Fruit fly (Drosophila melanogaster) whole organism, embryonic: ENCODE measurements around the gene CG43345.

Experiments used
- Abd-B ChIP-seq: fragments of 200-800 bp; sonication (Bioruptor generic); optimal IDR thresholded peaks from 2 replicates; lab custom pipeline; 2018; ENCODE audit warnings: missing biosample characterization, mild to moderate bottlenecking, missing genetic modification characterization, moderate library complexity
- Ada2b ChIP-seq: fragments of 200-800 bp; sonication (Bioruptor generic); IDR thresholded peaks from 2 replicates; pipeline ENCODE4 v1.3.6; 2022; ENCODE audit warnings: missing biosample characterization, missing genetic modification characterization
- B-H2 ChIP-seq: fragments of 200-800 bp; sonication (Bioruptor generic); optimal IDR thresholded peaks from 2 replicates; lab custom pipeline; 2018; ENCODE audit warnings: missing biosample characterization, mild to moderate bottlenecking, missing genetic modification characterization
- CG10209 ChIP-seq: fragments of 200-800 bp; sonication (Bioruptor generic); optimal IDR thresholded peaks from 3 replicates; lab custom pipeline; 2017; ENCODE audit warnings: missing biosample characterization, mild to moderate bottlenecking, missing genetic modification characterization, missing genetic modification reagents
- CG10654 ChIP-seq: fragments of 200-800 bp; sonication (Bioruptor generic); optimal IDR thresholded peaks from 2 replicates; lab custom pipeline; 2016; ENCODE audit warnings: missing biosample characterization, missing genetic modification characterization
- CG11723 ChIP-seq: fragments of 200-800 bp; sonication (Bioruptor generic); optimal IDR thresholded peaks from 2 replicates; lab custom pipeline; 2017; ENCODE audit warnings: missing biosample characterization, mild to moderate bottlenecking, missing genetic modification characterization
- CG12155 ChIP-seq: fragments of 200-800 bp; sonication (Bioruptor generic); optimal IDR thresholded peaks from 3 replicates; lab custom pipeline; 2016; ENCODE audit warnings: missing biosample characterization, missing genetic modification characterization
- CG14014 ChIP-seq: fragments of 200-800 bp; sonication (Bioruptor generic); IDR thresholded peaks from 2 replicates; pipeline ENCODE4 v1.3.6; 2022; ENCODE audit warnings: missing biosample characterization, missing genetic modification characterization
- CG17328 ChIP-seq: fragments of 200-800 bp; sonication (Bioruptor generic); IDR thresholded peaks from 2 replicates; pipeline ENCODE4 v1.3.6; 2022; ENCODE audit warnings: missing biosample characterization, missing genetic modification characterization
- CG17361 ChIP-seq: fragments of 200-800 bp; sonication (Bioruptor generic); IDR thresholded peaks from 3 replicates; pipeline ENCODE4 v1.3.6; 2022; ENCODE audit warnings: missing biosample characterization, missing genetic modification characterization
- CG1792 ChIP-seq: fragments of 200-800 bp; sonication (Bioruptor generic); optimal IDR thresholded peaks from 2 replicates; lab custom pipeline; 2016; ENCODE audit warnings: missing biosample characterization, missing genetic modification characterization
- CG18262 ChIP-seq: fragments of 200-800 bp; optimal IDR thresholded peaks from 3 replicates; lab custom pipeline; 2019; ENCODE audit warnings: missing biosample characterization, mild to moderate bottlenecking, missing genetic modification characterization, moderate library complexity
- CG18599 ChIP-seq: fragments of 200-800 bp; sonication (Bioruptor generic); optimal IDR thresholded peaks from 3 replicates; lab custom pipeline; 2017; ENCODE audit warnings: missing biosample characterization, missing genetic modification characterization, mild to moderate bottlenecking, moderate library complexity, missing genetic modification reagents
- CG30403 ChIP-seq: fragments of 200-800 bp; sonication (Bioruptor generic); optimal IDR thresholded peaks from 3 replicates; lab custom pipeline; 2016; ENCODE audit warnings: missing biosample characterization, missing genetic modification characterization
- CG6813 ChIP-seq: fragments of 200-800 bp; sonication (Bioruptor generic); optimal IDR thresholded peaks from 2 replicates; lab custom pipeline; 2017; ENCODE audit warnings: missing biosample characterization, missing genetic modification characterization, mild to moderate bottlenecking, moderate library complexity, missing genetic modification reagents
- CG7839 ChIP-seq: fragments of 200-800 bp; sonication (Bioruptor generic); optimal IDR thresholded peaks from 3 replicates; lab custom pipeline; 2018; ENCODE audit warnings: missing biosample characterization, mild to moderate bottlenecking, missing genetic modification characterization, moderate library complexity
- CG7928 ChIP-seq: fragments of 200-800 bp; sonication (Bioruptor generic); optimal IDR thresholded peaks from 2 replicates; lab custom pipeline; 2017; ENCODE audit warnings: missing biosample characterization, mild to moderate bottlenecking, missing genetic modification characterization
- Chrac-16 ChIP-seq: fragments of 200-800 bp; sonication (Bioruptor generic); optimal IDR thresholded peaks from 3 replicates; lab custom pipeline; 2016; ENCODE audit warnings: missing biosample characterization, missing genetic modification characterization
- CkIIα-i1 ChIP-seq: fragments of 200-800 bp; sonication (Bioruptor generic); IDR thresholded peaks from 2 replicates; pipeline ENCODE4 v1.3.6; 2022; ENCODE audit warnings: missing biosample characterization, missing genetic modification characterization
- Dek ChIP-seq: fragments of 200-800 bp; sonication (Bioruptor generic); optimal IDR thresholded peaks from 3 replicates; lab custom pipeline; 2019; ENCODE audit warnings: missing biosample characterization, mild to moderate bottlenecking, missing genetic modification characterization, moderate library complexity
- Dref ChIP-seq: fragments of 200-800 bp; sonication (Bioruptor generic); IDR thresholded peaks from 2 replicates; pipeline ENCODE4 v1.3.6; 2022; ENCODE audit warnings: missing biosample characterization, missing genetic modification characterization
- Hey ChIP-seq: fragments of 200-800 bp; sonication (Bioruptor generic); optimal IDR thresholded peaks from 3 replicates; lab custom pipeline; 2018; ENCODE audit warnings: missing biosample characterization, mild to moderate bottlenecking, missing genetic modification characterization
- Hr3 ChIP-seq: fragments of 200-800 bp; sonication (Bioruptor generic); optimal IDR thresholded peaks from 3 replicates; lab custom pipeline; 2016; ENCODE audit warnings: missing biosample characterization, missing genetic modification characterization
- Hr78 ChIP-seq, 2 experiments: fragments of 200-800 bp in 1 of 2; fragments of >200 bp in 1 of 2; sonication (Bioruptor generic) in 1 of 2; optimal IDR thresholded peaks; 2 replicates each; lab custom pipeline; 2017 to 2019; ENCODE audit warnings: missing biosample characterization in 2 of 2, missing genetic modification characterization in 2 of 2, mild to moderate bottlenecking in 1 of 2, moderate library complexity in 1 of 2
- Lim3 ChIP-seq: fragments of 200-800 bp; sonication (Bioruptor generic); IDR thresholded peaks from 2 replicates; pipeline ENCODE4 v1.3.6; 2022; ENCODE audit warnings: missing biosample characterization, missing genetic modification characterization
- NK7.1 ChIP-seq: fragments of 200-800 bp; sonication (Bioruptor generic); optimal IDR thresholded peaks from 3 replicates; lab custom pipeline; 2016; ENCODE audit warnings: missing biosample characterization, missing genetic modification characterization
- Nf-YC ChIP-seq: fragments of 200-800 bp; optimal IDR thresholded peaks from 3 replicates; lab custom pipeline; 2019; ENCODE audit warnings: missing biosample characterization, mild to moderate bottlenecking, missing genetic modification characterization, moderate library complexity
- Pdp1 ChIP-seq, 2 experiments: fragments of 200-800 bp; sonication (Bioruptor generic); optimal IDR thresholded peaks; 3 replicates each; lab custom pipeline; 2016; ENCODE audit warnings: missing biosample characterization in 2 of 2, missing genetic modification characterization in 2 of 2, mild to moderate bottlenecking in 1 of 2, moderate library complexity in 1 of 2
- Poxn ChIP-seq: fragments of 200-800 bp; sonication (Bioruptor generic); IDR thresholded peaks from 2 replicates; pipeline ENCODE4 v1.3.6; 2022; ENCODE audit warnings: missing biosample characterization, missing genetic modification characterization
- Vsx1 ChIP-seq: fragments of 200-800 bp; sonication (Bioruptor generic); optimal IDR thresholded peaks from 2 replicates; lab custom pipeline; 2017; ENCODE audit warnings: missing biosample characterization, mild to moderate bottlenecking, missing genetic modification characterization, missing genetic modification reagents
- YL-1 ChIP-seq: fragments of 200-800 bp; sonication (Bioruptor generic); optimal IDR thresholded peaks from 3 replicates; lab custom pipeline; 2017; ENCODE audit warnings: missing biosample characterization, mild to moderate bottlenecking, missing genetic modification characterization
- ac ChIP-seq: fragments of 200-800 bp; sonication (Bioruptor generic); optimal IDR thresholded peaks from 3 replicates; lab custom pipeline; 2017; ENCODE audit warnings: missing biosample characterization, mild to moderate bottlenecking, missing genetic modification characterization
- bsh ChIP-seq, 2 experiments: fragments of 200-800 bp; sonication (Bioruptor generic); optimal IDR thresholded peaks; 2 replicates each; lab custom pipeline; 2017 to 2018; ENCODE audit warnings: mild to moderate bottlenecking in 2 of 2, missing biosample characterization in 2 of 2, missing genetic modification characterization in 2 of 2, moderate library complexity in 1 of 2
- btn ChIP-seq: fragments of 200-800 bp; sonication (Bioruptor generic); optimal IDR thresholded peaks from 2 replicates; lab custom pipeline; 2016; ENCODE audit warnings: missing biosample characterization, missing genetic modification characterization
- cg ChIP-seq: fragments of 200-800 bp; sonication (Bioruptor generic); optimal IDR thresholded peaks from 3 replicates; lab custom pipeline; 2019; ENCODE audit warnings: missing biosample characterization, mild to moderate bottlenecking, missing genetic modification characterization, moderate library complexity
- chinmo ChIP-seq: fragments of 200-800 bp; sonication (Bioruptor generic); IDR thresholded peaks from 4 replicates; pipeline ENCODE4 v1.3.6; 2022; ENCODE audit warnings: missing biosample characterization, missing genetic modification characterization; ENCODE audit not compliant: partially characterized antibody
- ci ChIP-seq: fragments of 200-800 bp; sonication (Bioruptor generic); IDR thresholded peaks from 3 replicates; pipeline ENCODE4 v1.3.6; 2022; ENCODE audit warnings: missing biosample characterization, missing genetic modification characterization
- corto ChIP-seq: fragments of 200-800 bp; sonication (Bioruptor generic); optimal IDR thresholded peaks from 2 replicates; lab custom pipeline; 2016; ENCODE audit warnings: missing biosample characterization, mild to moderate bottlenecking, missing genetic modification characterization, moderate library complexity
- crol ChIP-seq: fragments of 200-800 bp; sonication (Bioruptor generic); IDR thresholded peaks from 2 replicates; pipeline ENCODE4 v1.3.6; 2022; ENCODE audit warnings: missing biosample characterization, missing genetic modification characterization
- da ChIP-seq: fragments of 200-800 bp; sonication (Bioruptor generic); optimal IDR thresholded peaks from 2 replicates; lab custom pipeline; 2016; ENCODE audit warnings: missing biosample characterization, missing genetic modification characterization
- dm ChIP-seq: fragments of 200-800 bp; sonication (Bioruptor generic); optimal IDR thresholded peaks from 3 replicates; lab custom pipeline; 2016; ENCODE audit warnings: missing biosample characterization, missing genetic modification characterization
- esg ChIP-seq: fragments of 200-800 bp; sonication (Bioruptor generic); conservative IDR thresholded peaks from 2 replicates; pipeline ENCODE4 v1.3.6; 2022; ENCODE audit warnings: missing biosample characterization, missing genetic modification characterization
- hbn ChIP-seq: fragments of 200-800 bp; sonication (Bioruptor generic); IDR thresholded peaks from 2 replicates; pipeline ENCODE4 v1.3.6; 2022; ENCODE audit warnings: missing biosample characterization, missing genetic modification characterization; ENCODE audit not compliant: partially characterized antibody
- inv ChIP-seq: fragments of 200-800 bp; sonication (Bioruptor generic); IDR thresholded peaks from 2 replicates; pipeline ENCODE4 v1.3.6; 2022; ENCODE audit warnings: missing biosample characterization, missing genetic modification characterization; ENCODE audit not compliant: partially characterized antibody
- lilli ChIP-seq: fragments of 200-800 bp; sonication (Bioruptor generic); optimal IDR thresholded peaks from 3 replicates; lab custom pipeline; 2016; ENCODE audit warnings: missing biosample characterization, missing genetic modification characterization
- oc ChIP-seq: fragments of 200-800 bp; sonication (Bioruptor generic); optimal IDR thresholded peaks from 2 replicates; lab custom pipeline; 2018; ENCODE audit warnings: missing biosample characterization, mild to moderate bottlenecking, missing genetic modification characterization, moderate library complexity
- ranshi ChIP-seq: fragments of 200-800 bp; sonication (Bioruptor generic); IDR thresholded peaks from 2 replicates; pipeline ENCODE4 v1.3.6; 2022; ENCODE audit warnings: missing biosample characterization, missing genetic modification characterization
- repo ChIP-seq: fragments of 200-800 bp; sonication (Bioruptor generic); optimal IDR thresholded peaks from 2 replicates; lab custom pipeline; 2016; ENCODE audit warnings: missing biosample characterization, missing genetic modification characterization
- stc ChIP-seq: fragments of 200-800 bp; sonication (Bioruptor generic); IDR thresholded peaks from 2 replicates; pipeline ENCODE4 v1.3.6; 2022; ENCODE audit warnings: missing biosample characterization, missing genetic modification characterization
- zf30C ChIP-seq: fragments of 200-800 bp; sonication (Bioruptor generic); optimal IDR thresholded peaks from 3 replicates; lab custom pipeline; 2018; ENCODE audit warnings: missing biosample characterization, mild to moderate bottlenecking, missing genetic modification characterization

Gene CG43345

DNA sequence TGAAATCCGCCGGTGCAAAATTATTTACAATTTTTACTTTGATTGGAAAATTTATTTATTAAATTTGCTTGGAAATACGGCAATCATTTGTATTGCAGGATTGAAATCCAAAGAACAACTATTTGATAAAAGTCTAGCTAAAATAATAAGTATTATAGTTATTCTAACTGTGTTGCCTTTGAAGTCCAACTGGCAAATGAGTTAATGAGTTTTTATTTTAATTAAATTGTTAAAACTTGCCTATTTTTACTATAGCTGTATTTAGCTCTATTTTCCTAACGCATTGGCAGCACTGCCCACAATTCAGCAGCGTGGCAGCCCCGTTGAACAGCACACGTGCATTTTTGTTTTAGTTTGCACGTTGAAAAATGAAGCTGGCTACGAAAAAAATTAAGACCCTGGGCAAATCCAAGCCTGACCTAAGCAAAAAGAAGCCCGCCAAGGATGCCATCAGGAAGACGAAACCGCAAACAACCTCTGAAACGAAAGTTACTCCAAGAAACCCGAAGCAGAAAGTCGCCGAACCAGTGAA lies 5.0 kb downstream of the CG43345 start, which contains the start of gene Noc2 (continued):
- TF ChIP-seq Abd-B (GFP tag; lab: Kevin White, UChicago) (peak; percentile 54), dm (GFP tag; lab: Kevin White, UChicago) (peak; percentile 96), CG18262 (tag; lab: Kevin White, UChicago) (peak; percentile 60), Poxn (GFP tag; lab: Robert Waterston, UW) (no peak), CG30403 (peak; percentile 63), CG10209 (GFP tag; lab: Kevin White, UChicago) (peak; percentile 27), NK7.1 (no peak), CG12155 (peak; percentile 4), YL-1 (GFP tag; lab: Kevin White, UChicago) (peak; percentile 46), corto (GFP tag; lab: Kevin White, UChicago) (no peak), Pdp1 (GFP tag; optimal IDR thresholded peaks at IDR 0.05; lab: Kevin White, UChicago) (peak; percentile 11 to 31), hbn (no peak), btn (GFP tag; lab: Kevin White, UChicago) (no peak), lilli (peak; percentile 52), oc (no peak), CG17361 (GFP tag; lab: Robert Waterston, UW) (peak; percentile 74), bsh (GFP tag; optimal IDR thresholded peaks at IDR 0.05; lab: Kevin White, UChicago) (peak in 1 of 2 experiments; percentile 32), CG6813 (GFP tag; lab: Kevin White, UChicago) (no peak), CG7839 (tag; lab: Kevin White, UChicago) (peak; percentile 49), Ada2b (GFP tag; lab: Robert Waterston, UW) (peak; percentile 51; the same call in 1 of the 2 replicates), CG17328 (GFP tag; lab: Robert Waterston, UW) (0 out of 2 replicates have a peak, but pooled peaks have one; percentile 24), CG14014 (peak; percentile 58), crol (GFP tag; lab: Robert Waterston, UW) (no peak), CG7928 (GFP tag; lab: Kevin White, UChicago) (no peak), Hr3 (GFP tag; lab: Kevin White, UChicago) (peak; percentile 72), chinmo (GFP tag; lab: Robert Waterston, UW) (no peak), Nf-YC (tag; lab: Kevin White, UChicago) (peak; percentile 55), Dek (no peak), Dref (peak; percentile 50), ac (GFP tag; lab: Kevin White, UChicago) (no peak), CG10654 (GFP tag; lab: Kevin White, UChicago) (no peak), stc (GFP tag; lab: Robert Waterston, UW) (no peak), inv (GFP tag; lab: Robert Waterston, UW) (no peak), CG18599 (GFP tag; lab: Kevin White, UChicago) (peak; percentile 54), Hey (tag; lab: Kevin White, UChicago) (no peak), Lim3 (GFP tag; lab: Robert Waterston, UW) (no peak), Vsx1 (GFP tag; lab: Kevin White, UChicago) (no peak), cg (GFP tag; lab: Kevin White, UChicago) (no peak), CkIIα-i1 (GFP tag; lab: Robert Waterston, UW) (no peak), CG11723 (no peak), CG1792 (GFP tag; lab: Kevin White, UChicago) (no peak), da (GFP tag; lab: Kevin White, UChicago) (no peak), ranshi (GFP tag; lab: Robert Waterston, UW) (peak; percentile 56; the same call in 1 of the 2 replicates), B-H2 (peak; percentile 7), zf30C (GFP tag; lab: Kevin White, UChicago) (no peak), repo (no peak), esg (GFP tag; lab: Robert Waterston, UW) (peak; percentile 43), Hr78 (GFP tag; optimal IDR thresholded peaks at IDR 0.05; lab: Kevin White, UChicago) (no peak), Chrac-16 (peak; percentile 34), ci (0 out of 3 replicates have a peak, but pooled peaks have one; percentile 40)
